Fruit fly (Drosophila melanogaster): ENCODE measurements around the gene CG44355.

- TF ChIP-seq lola (GFP tag; optimal IDR thresholded peaks at IDR 0.05) (no peak), woc (GFP tag; optimal IDR thresholded peaks at IDR 0.05) (no peak), GATAd (GFP tag; optimal IDR thresholded peaks at IDR 0.05) (no peak), Dfd (GFP tag; optimal IDR thresholded peaks at IDR 0.05) (no peak), Hr78 (GFP tag; optimal IDR thresholded peaks at IDR 0.05) (no peak), Abd-B (GFP tag; optimal IDR thresholded peaks at IDR 0.05) (no peak), Sp1 (GFP tag; optimal IDR thresholded peaks at IDR 0.05) (no peak), h (GFP tag; optimal IDR thresholded peaks at IDR 0.05) (no peak), Rel (GFP tag; optimal IDR thresholded peaks at IDR 0.05) (no peak), Rel (tag; optimal IDR thresholded peaks at IDR 0.05) (no peak), CrebA (GFP tag; optimal IDR thresholded peaks at IDR 0.05; ENCODE audit: borderline replicate concordance) (no peak), N (GFP tag; optimal IDR thresholded peaks at IDR 0.05) (no peak)
Measured at dm6 chr3L:12351440-12351839, 40.8 kb downstream of the CG44355 start, which contains the start of gene CrzR.

Data from whole organism, wandering third instar larva.